Fruit fly (Drosophila melanogaster) whole organism, pupa: ENCODE results near the gene CG45073.

Source experiments
- CG10348 ChIP-seq: fragments of 200-800 bp; sonication (Bioruptor generic); IDR thresholded peaks from 2 replicates; pipeline ENCODE4 v1.3.6; 2022; ENCODE audit warnings: missing biosample characterization, missing genetic modification characterization
- CG12605 ChIP-seq: fragments of 200-800 bp; sonication (Bioruptor generic); IDR thresholded peaks from 2 replicates; pipeline ENCODE4 v1.3.6; 2022; ENCODE audit warnings: missing biosample characterization, missing genetic modification characterization
- CG32121 ChIP-seq: fragments of 200-800 bp; sonication (Bioruptor generic); IDR thresholded peaks from 2 replicates; pipeline ENCODE4 v1.3.6; 2022; ENCODE audit warnings: missing biosample characterization, missing genetic modification characterization
- CG34367 ChIP-seq: fragments of 200-800 bp; sonication (Bioruptor generic); optimal IDR thresholded peaks from 2 replicates; lab custom pipeline; 2018; ENCODE audit warnings: missing biosample characterization, mild to moderate bottlenecking, missing genetic modification characterization
- EcR ChIP-seq: fragments of 200-800 bp; sonication (Bioruptor generic); optimal IDR thresholded peaks from 3 replicates; lab custom pipeline; 2019; ENCODE audit warnings: missing biosample characterization, missing genetic modification characterization, mild to moderate bottlenecking, moderate library complexity, missing genetic modification reagents
- Pif1B ChIP-seq: fragments of 200-800 bp; sonication (Bioruptor generic); optimal IDR thresholded peaks from 3 replicates; lab custom pipeline; 2016; ENCODE audit warnings: missing biosample characterization, missing genetic modification characterization
- Snoo ChIP-seq: fragments of 200-800 bp; sonication (Bioruptor generic); optimal IDR thresholded peaks from 3 replicates; lab custom pipeline; 2017; ENCODE audit warnings: missing biosample characterization, mild to moderate bottlenecking, missing genetic modification characterization, inconsistent platforms
- gl ChIP-seq: fragments of 200-800 bp; sonication (Bioruptor generic); optimal IDR thresholded peaks from 2 replicates; lab custom pipeline; 2018; ENCODE audit warnings: missing biosample characterization, mild to moderate bottlenecking, missing genetic modification characterization
- rn ChIP-seq: fragments of 200-800 bp; sonication (Bioruptor generic); IDR thresholded peaks from 2 replicates; pipeline ENCODE4 v1.3.6; 2022; ENCODE audit warnings: missing biosample characterization, missing genetic modification characterization

- no peak for TF ChIP-seq EcR (GFP tag; lab: Kevin White, UChicago)
- TF ChIP-seq gl (tag; lab: Kevin White, UChicago) = peak; percentile 52
- TF ChIP-seq Snoo (tag; lab: Kevin White, UChicago) = peak; percentile 31
- peak; percentile 81 for TF ChIP-seq CG34367 (tag; lab: Kevin White, UChicago)
- peak; percentile 90 for TF ChIP-seq rn (GFP tag; lab: Robert Waterston, UW)
- peak; percentile 95 for TF ChIP-seq CG32121 (GFP tag; lab: Robert Waterston, UW)
- peak; percentile 81 for TF ChIP-seq Pif1B (GFP tag; lab: Kevin White, UChicago)
- TF ChIP-seq CG10348 = peak; percentile 78
- peak; percentile 91 for TF ChIP-seq CG12605 (GFP tag; lab: Robert Waterston, UW)
Observed at dm6 chr3R:30095855-30096254, 28.7 kb downstream of the CG45073 start.
